Worm (Caenorhabditis elegans) whole organism, early embryonic: ENCODE results near the gene ZC53.2.
A peak's percentile ranks its signal among the peaks of the same experiment; 100 is the strongest.

ENCODE experiments used
- B0310.2 ChIP-seq: sonication (generic microtip); optimal IDR thresholded peaks from 2 replicates; lab custom pipeline; 2016; ENCODE audit warnings: mild to moderate bottlenecking, missing genetic modification characterization, missing compliant biosample characterization
- F13C5.2 ChIP-seq: sonication (generic microtip); optimal IDR thresholded peaks from 2 replicates; lab custom pipeline; 2017; ENCODE audit warnings: mild to moderate bottlenecking, missing genetic modification characterization, inconsistent platforms, missing compliant biosample characterization
- aly-1 ChIP-seq: sonication (generic microtip); optimal IDR thresholded peaks from 2 replicates; lab custom pipeline; 2016; ENCODE audit warnings: missing genetic modification characterization, missing compliant biosample characterization
- ama-1 ChIP-seq: fragments of 150-350 bp; optimal IDR thresholded peaks from 2 replicates; lab custom pipeline; 2014
- ceh-13 ChIP-seq: fragments of 200-800 bp; sonication (Bioruptor generic); optimal IDR thresholded peaks from 2 replicates; lab custom pipeline; 2018; ENCODE audit warnings: mild to moderate bottlenecking, missing genetic modification characterization, missing compliant biosample characterization
- ceh-36 ChIP-seq: sonication (generic microtip); optimal IDR thresholded peaks from 2 replicates; lab custom pipeline; 2016; ENCODE audit warnings: missing genetic modification characterization, inconsistent platforms, missing compliant biosample characterization
- ets-7 ChIP-seq: sonication (generic microtip); optimal IDR thresholded peaks from 2 replicates; lab custom pipeline; 2016; ENCODE audit warnings: missing genotype, missing genetic modification characterization, missing compliant biosample characterization
- flt-1 ChIP-seq: fragments of 200-800 bp; sonication (Bioruptor generic); IDR thresholded peaks from 2 replicates; pipeline ENCODE4 v1.3.6; 2022; ENCODE audit warnings: missing genetic modification characterization, missing compliant biosample characterization
- hmbx-1 ChIP-seq: sonication (generic microtip); optimal IDR thresholded peaks from 2 replicates; lab custom pipeline; 2016; ENCODE audit warnings: mild to moderate bottlenecking, missing genetic modification characterization, missing compliant biosample characterization
- hmg-4 ChIP-seq: fragments of 200-800 bp; sonication (Bioruptor generic); optimal IDR thresholded peaks from 2 replicates; lab custom pipeline; 2018; ENCODE audit warnings: mild to moderate bottlenecking, missing genetic modification characterization, missing compliant biosample characterization
- hnd-1 ChIP-seq: sonication (generic microtip); optimal IDR thresholded peaks from 2 replicates; lab custom pipeline; 2016; ENCODE audit warnings: missing genetic modification characterization, missing compliant biosample characterization
- pes-1 ChIP-seq: fragments of 200-800 bp; sonication (Bioruptor generic); IDR thresholded peaks from 2 replicates; pipeline ENCODE4 v1.3.6; 2022; ENCODE audit warnings: missing genetic modification reagents, missing genetic modification characterization, missing compliant biosample characterization
- scrt-1 ChIP-seq: fragments of 200-800 bp; sonication (Bioruptor generic); IDR thresholded peaks from 2 replicates; pipeline ENCODE4 v1.3.6; 2022; ENCODE audit warnings: missing genetic modification characterization, missing compliant biosample characterization
- sea-1 ChIP-seq: fragments of 200-800 bp; sonication (Bioruptor generic); conservative IDR thresholded peaks from 2 replicates; pipeline ENCODE4 v1.3.6; 2022; ENCODE audit warnings: missing genetic modification characterization, missing compliant biosample characterization
- tbx-11 ChIP-seq: fragments of 200-800 bp; sonication (Bioruptor generic); IDR thresholded peaks from 2 replicates; pipeline ENCODE4 v1.3.6; 2022; ENCODE audit warnings: missing genetic modification characterization, missing compliant biosample characterization
- tbx-37 ChIP-seq: fragments of 200-800 bp; sonication (Bioruptor generic); conservative IDR thresholded peaks from 2 replicates; pipeline ENCODE4 v1.3.6; 2022; ENCODE audit warnings: missing genetic modification reagents, missing genetic modification characterization, missing compliant biosample characterization
- tra-4 ChIP-seq: sonication (generic microtip); optimal IDR thresholded peaks from 2 replicates; lab custom pipeline; 2017; ENCODE audit warnings: missing genetic modification characterization, missing compliant biosample characterization

The ZC53.2 gene

DNA sequence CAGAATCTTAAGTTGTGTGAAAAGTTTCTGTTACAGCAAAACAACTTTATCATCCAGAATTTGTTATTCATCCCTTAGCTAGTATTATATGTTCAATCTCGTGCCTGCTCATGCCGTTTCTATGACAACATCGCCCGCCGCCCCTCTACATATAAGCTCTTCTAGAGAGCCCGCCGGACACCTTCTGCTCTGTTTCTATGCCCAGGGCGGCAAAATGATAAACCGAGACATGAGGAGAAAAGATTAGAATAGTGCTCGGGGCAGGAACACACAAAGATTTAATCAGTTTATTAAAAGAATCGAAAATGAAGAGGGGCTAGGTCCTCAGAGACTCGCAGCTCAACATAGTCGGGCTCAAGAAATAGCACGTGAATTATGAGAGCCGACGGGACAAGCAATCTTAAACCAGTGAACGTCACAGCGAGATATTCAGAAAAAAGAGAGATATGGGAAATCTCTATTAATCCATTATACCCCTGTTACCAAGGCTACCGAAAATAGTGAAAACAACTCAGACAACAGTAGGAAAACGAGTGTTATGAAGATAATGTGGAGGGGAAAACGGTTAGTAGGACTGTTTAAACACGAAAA, 35.5 kb downstream of the ZC53.2 start:
- no peak for TF ChIP-seq tbx-11
- no peak for TF ChIP-seq ceh-36 (tag; lab: Kevin White, UChicago)
- no peak for TF ChIP-seq hnd-1 (tag; lab: Kevin White, UChicago)
- TF ChIP-seq pes-1 (GFP tag; lab: Robert Waterston, UW) = 0 out of 2 replicates have a peak, but pooled peaks have one; percentile 7
- TF ChIP-seq ama-1 (lab: Kevin White, UChicago) = no peak
- TF ChIP-seq tbx-37 (GFP tag; lab: Robert Waterston, UW) = no peak
- TF ChIP-seq aly-1 (tag; lab: Kevin White, UChicago) = no peak
- TF ChIP-seq hmbx-1 (tag; lab: Kevin White, UChicago) = no peak
- no peak for TF ChIP-seq B0310.2

DNA sequence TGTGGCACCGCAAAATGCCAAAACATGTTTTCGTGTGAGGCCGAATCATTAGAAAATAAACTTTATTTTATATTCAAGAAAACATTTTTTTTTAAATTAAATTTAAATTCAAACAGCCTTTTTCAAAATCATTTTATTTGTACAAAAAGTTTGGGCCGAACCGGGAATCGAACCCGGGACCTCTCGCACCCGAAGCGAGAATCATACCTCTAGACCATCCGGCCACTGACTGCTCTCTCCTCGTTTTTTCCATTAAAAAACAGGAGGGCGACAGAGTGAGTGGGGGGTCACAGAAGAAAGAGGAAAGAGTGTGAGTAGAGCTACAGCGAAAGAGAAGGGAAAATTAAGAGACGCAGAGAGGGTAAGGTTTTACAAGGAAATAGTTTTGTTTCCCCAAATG, 43.4 kb downstream of the ZC53.2 start:
- TF ChIP-seq F13C5.2 (tag; lab: Kevin White, UChicago) = peak; percentile 89
- peak; percentile 83 for TF ChIP-seq ceh-36 (tag; lab: Kevin White, UChicago)
- peak; percentile 85 for TF ChIP-seq sea-1 (GFP tag; lab: Robert Waterston, UW)
- peak; percentile 94 for TF ChIP-seq flt-1 (GFP tag; lab: Robert Waterston, UW)
- no peak for TF ChIP-seq ama-1 (lab: Kevin White, UChicago)
- TF ChIP-seq aly-1 (tag; lab: Kevin White, UChicago) = peak; percentile 83
- peak; percentile 52 for TF ChIP-seq ets-7 (tag; lab: Kevin White, UChicago)
- TF ChIP-seq hmbx-1 (tag; lab: Kevin White, UChicago) = peak; percentile 51
- peak; percentile 53 for TF ChIP-seq B0310.2
- peak; percentile 81 for TF ChIP-seq hnd-1 (tag; lab: Kevin White, UChicago)
- TF ChIP-seq pes-1 (GFP tag; lab: Robert Waterston, UW) = peak; percentile 93
- no peak for TF ChIP-seq tra-4 (tag; lab: Kevin White, UChicago)
- TF ChIP-seq ceh-13 (GFP tag; lab: Kevin White, UChicago) = peak; percentile 76
- peak; percentile 81 for TF ChIP-seq tbx-37 (GFP tag; lab: Robert Waterston, UW)
- TF ChIP-seq hmg-4 = peak; percentile 91
- peak; percentile 91 for TF ChIP-seq tbx-11
- TF ChIP-seq scrt-1 = peak; percentile 88
